Worm (Caenorhabditis elegans) whole organism, L1 larva: ENCODE results near the gene ceh-32.

ENCODE experiments used
- alr-1 ChIP-seq: fragments of 200-800 bp; sonication (Bioruptor generic); optimal IDR thresholded peaks from 2 replicates; lab custom pipeline; 2018; ENCODE audit warnings: borderline replicate concordance, mild to moderate bottlenecking, missing genetic modification characterization, missing compliant biosample characterization
- ama-1 ChIP-seq: fragments of 150-350 bp; optimal IDR thresholded peaks from 2 replicates; lab custom pipeline; 2014

DNA sequence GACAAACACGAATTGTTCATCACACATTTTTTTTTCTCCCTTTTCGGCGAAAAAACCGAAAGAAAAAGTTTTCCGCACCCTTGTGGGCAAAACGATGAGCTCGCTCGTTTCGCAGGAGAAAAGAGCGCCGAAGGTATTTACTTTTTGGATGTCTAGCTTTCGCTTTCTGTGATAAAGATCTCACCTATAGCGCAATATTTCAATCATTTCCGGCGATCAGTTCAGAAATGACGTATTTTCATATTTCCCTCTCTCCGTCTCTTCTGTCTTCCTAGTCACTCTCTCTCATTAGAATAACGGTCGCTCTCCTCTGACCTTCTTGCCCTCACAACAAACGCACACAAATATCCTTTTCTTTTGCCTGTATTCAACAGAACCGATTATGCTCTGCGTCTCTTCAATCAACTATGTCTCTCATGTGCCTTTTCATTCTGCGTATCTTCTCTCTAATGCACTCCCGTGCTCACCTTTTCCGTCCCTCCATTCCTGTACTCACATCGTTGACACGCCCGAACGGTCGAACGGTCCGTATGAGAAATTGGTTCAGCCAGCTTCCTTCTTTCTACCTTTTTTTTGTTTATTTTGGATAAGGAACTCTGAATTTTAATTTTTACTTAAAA, 31.3 kb downstream of the ceh-32 start:
- TF ChIP-seq alr-1 (tag; lab: Kevin White, UChicago) (no peak), ama-1 (no peak)
